Fruit fly (Drosophila melanogaster) whole organism: ENCODE measurements around the gene WASp.

Experiments
- CG8478 ChIP-seq: fragments of >200 bp; optimal IDR thresholded peaks from 2 replicates; lab custom pipeline; 2018; ENCODE audit warnings: inconsistent platforms
- Dll ChIP-seq: fragments of >200 bp; optimal IDR thresholded peaks from 2 replicates; lab custom pipeline; 2017
- EcR ChIP-seq, 2 experiments: fragments of >200 bp; optimal IDR thresholded peaks; 2 replicates each; lab custom pipeline; 2017; ENCODE audit warnings: missing biosample characterization in 2 of 2, missing genetic modification characterization in 2 of 2, missing genetic modification reagents in 2 of 2
- pan ChIP-seq: fragments of >200 bp; optimal IDR thresholded peaks from 2 replicates; lab custom pipeline; 2017
- psq ChIP-seq: fragments of >200 bp; optimal IDR thresholded peaks from 2 replicates; lab custom pipeline; 2017
- usp ChIP-seq: fragments of >200 bp; optimal IDR thresholded peaks from 2 replicates; lab custom pipeline; 2017; ENCODE audit warnings: missing biosample characterization, missing genetic modification characterization, mixed read lengths

- TF ChIP-seq usp (GFP tag; lab: Kevin White, UChicago) (no peak), EcR (GFP tag; optimal IDR thresholded peaks at IDR 0.05; lab: Kevin White, UChicago) (no peak), psq (no peak), pan (lab: Kevin White, UChicago) (no peak), CG8478 (lab: Kevin White, UChicago) (no peak), Dll (lab: Kevin White, UChicago) (no peak)
Measured at dm6 chr3R:28806402-28806801, 25.4 kb downstream of the WASp start, which contains the start of gene CheB98a.
